Worm (Caenorhabditis elegans): ENCODE results near the gene Y39F10A.3.

ce11 chrII:770253-770652 lies 12.6 kb downstream of the Y39F10A.3 start, which contains the start of gene C08G5.6:
- TF ChIP-seq lsy-2 (tag; optimal IDR thresholded peaks at IDR 0.05) (no peak), ztf-4 (tag; optimal IDR thresholded peaks at IDR 0.05) (no peak), nhr-6 (tag; optimal IDR thresholded peaks at IDR 0.05) (no peak), ztf-1 (GFP tag; conservative IDR thresholded peaks at IDR 0.05) (no peak), ceh-16 (tag; optimal IDR thresholded peaks at IDR 0.05) (no peak), elt-1 (tag; optimal IDR thresholded peaks at IDR 0.05) (no peak), unc-39 (tag; optimal IDR thresholded peaks at IDR 0.05) (no peak), mab-5 (tag; optimal IDR thresholded peaks at IDR 0.05) (no peak)
